Worm (Caenorhabditis elegans) whole organism, early embryonic: ENCODE measurements around the gene Y43F8C.16.

ENCODE experiments used
- B0310.2 ChIP-seq: sonication (generic microtip); optimal IDR thresholded peaks from 2 replicates; lab custom pipeline; 2016; ENCODE audit warnings: mild to moderate bottlenecking, missing genetic modification characterization, missing compliant biosample characterization
- F13C5.2 ChIP-seq: sonication (generic microtip); optimal IDR thresholded peaks from 2 replicates; lab custom pipeline; 2017; ENCODE audit warnings: mild to moderate bottlenecking, missing genetic modification characterization, inconsistent platforms, missing compliant biosample characterization
- aly-1 ChIP-seq: sonication (generic microtip); optimal IDR thresholded peaks from 2 replicates; lab custom pipeline; 2016; ENCODE audit warnings: missing genetic modification characterization, missing compliant biosample characterization
- ama-1 ChIP-seq: fragments of 150-350 bp; optimal IDR thresholded peaks from 2 replicates; lab custom pipeline; 2014
- ceh-13 ChIP-seq: fragments of 200-800 bp; sonication (Bioruptor generic); optimal IDR thresholded peaks from 2 replicates; lab custom pipeline; 2018; ENCODE audit warnings: mild to moderate bottlenecking, missing genetic modification characterization, missing compliant biosample characterization
- ceh-36 ChIP-seq: sonication (generic microtip); optimal IDR thresholded peaks from 2 replicates; lab custom pipeline; 2016; ENCODE audit warnings: missing genetic modification characterization, inconsistent platforms, missing compliant biosample characterization
- flt-1 ChIP-seq: fragments of 200-800 bp; sonication (Bioruptor generic); IDR thresholded peaks from 2 replicates; pipeline ENCODE4 v1.3.6; 2022; ENCODE audit warnings: missing genetic modification characterization, missing compliant biosample characterization
- hmbx-1 ChIP-seq: sonication (generic microtip); optimal IDR thresholded peaks from 2 replicates; lab custom pipeline; 2016; ENCODE audit warnings: mild to moderate bottlenecking, missing genetic modification characterization, missing compliant biosample characterization
- hmg-4 ChIP-seq: fragments of 200-800 bp; sonication (Bioruptor generic); optimal IDR thresholded peaks from 2 replicates; lab custom pipeline; 2018; ENCODE audit warnings: mild to moderate bottlenecking, missing genetic modification characterization, missing compliant biosample characterization
- hnd-1 ChIP-seq: sonication (generic microtip); optimal IDR thresholded peaks from 2 replicates; lab custom pipeline; 2016; ENCODE audit warnings: missing genetic modification characterization, missing compliant biosample characterization
- pes-1 ChIP-seq: fragments of 200-800 bp; sonication (Bioruptor generic); IDR thresholded peaks from 2 replicates; pipeline ENCODE4 v1.3.6; 2022; ENCODE audit warnings: missing genetic modification reagents, missing genetic modification characterization, missing compliant biosample characterization
- tbx-11 ChIP-seq: fragments of 200-800 bp; sonication (Bioruptor generic); IDR thresholded peaks from 2 replicates; pipeline ENCODE4 v1.3.6; 2022; ENCODE audit warnings: missing genetic modification characterization, missing compliant biosample characterization
- tbx-37 ChIP-seq: fragments of 200-800 bp; sonication (Bioruptor generic); conservative IDR thresholded peaks from 2 replicates; pipeline ENCODE4 v1.3.6; 2022; ENCODE audit warnings: missing genetic modification reagents, missing genetic modification characterization, missing compliant biosample characterization

DNA sequence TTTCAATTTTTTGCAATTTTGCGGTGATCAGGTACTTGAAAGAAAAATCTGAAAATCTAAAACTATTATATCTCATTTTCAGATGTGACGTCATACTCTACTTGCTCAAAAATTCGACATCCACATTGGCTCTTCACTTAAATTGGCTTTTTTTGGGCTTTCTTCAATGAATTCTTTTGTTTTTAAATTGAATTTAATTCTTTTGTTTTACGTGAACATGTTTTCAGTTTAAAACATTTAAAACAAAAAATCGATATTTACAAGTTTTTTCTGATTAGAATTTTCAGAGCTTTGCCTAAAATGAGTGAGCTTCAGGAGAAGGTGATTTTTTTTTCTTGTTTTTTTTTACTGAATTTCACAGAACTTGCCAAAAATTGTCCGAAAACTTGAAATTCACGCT lies 26.3 kb upstream of the Y43F8C.16 start, which contains the start of gene W04E12.3:
- TF ChIP-seq ceh-13 (GFP tag; lab: Kevin White, UChicago) = no peak
- no peak for TF ChIP-seq hmg-4
- TF ChIP-seq ama-1 = no peak
- no peak for TF ChIP-seq aly-1 (tag; lab: Kevin White, UChicago)
- TF ChIP-seq ceh-36 (tag; lab: Kevin White, UChicago) = no peak
- no peak for TF ChIP-seq tbx-11 (GFP tag; lab: Robert Waterston, UW)
- no peak for TF ChIP-seq pes-1
- no peak for TF ChIP-seq hnd-1 (tag; lab: Kevin White, UChicago)
- no peak for TF ChIP-seq B0310.2 (tag; lab: Kevin White, UChicago)
- no peak for TF ChIP-seq F13C5.2 (tag; lab: Kevin White, UChicago)
- TF ChIP-seq hmbx-1 (tag; lab: Kevin White, UChicago) = no peak
- no peak for TF ChIP-seq flt-1
- no peak for TF ChIP-seq tbx-37
